Worm (Caenorhabditis elegans): ENCODE data around the gene F09E5.7.

ce11 chrII:5334628-5335027 is 17.3 kb upstream of the F09E5.7 start:
- TF ChIP-seq rnt-1 (tag; optimal IDR thresholded peaks at IDR 0.05) (no peak), ets-4 (tag; optimal IDR thresholded peaks at IDR 0.05) (no peak), Y22D7AL.16 (tag; optimal IDR thresholded peaks at IDR 0.05) (no peak), fax-1 (tag; optimal IDR thresholded peaks at IDR 0.05) (no peak), pha-4 (tag; optimal IDR thresholded peaks at IDR 0.05) (no peak), tbx-2 (tag; optimal IDR thresholded peaks at IDR 0.05) (no peak), unc-55 (GFP tag; optimal IDR thresholded peaks at IDR 0.05) (no peak), nfya-1 (tag; optimal IDR thresholded peaks at IDR 0.05) (no peak), nhr-11 (tag; optimal IDR thresholded peaks at IDR 0.05) (no peak), pqm-1 (tag; optimal IDR thresholded peaks at IDR 0.05) (no peak), npax-4 (tag; optimal IDR thresholded peaks at IDR 0.05) (no peak)
